Fruit fly (Drosophila melanogaster): ENCODE measurements around the gene CG11251.

- TF ChIP-seq CTCF (optimal IDR thresholded peaks at IDR 0.05): no peak
- no peak for TF ChIP-seq CG8478 (optimal IDR thresholded peaks at IDR 0.05)
Observed at dm6 chr3L:13111422-13111821, 21.7 kb upstream of the CG11251 start.
